Fruit fly (Drosophila melanogaster) whole organism, embryonic: ENCODE measurements around the gene Gs2.
A peak's percentile ranks its signal among the peaks of the same experiment; 100 is the strongest.

Experiments used
- C15 ChIP-seq: fragments of 200-800 bp; sonication (Bioruptor generic); IDR thresholded peaks from 3 replicates; pipeline ENCODE4 v1.3.6; 2022; ENCODE audit warnings: missing biosample characterization, missing genetic modification characterization
- CG10147 ChIP-seq: fragments of 200-800 bp; sonication (Bioruptor generic); optimal IDR thresholded peaks from 2 replicates; lab custom pipeline; 2019; ENCODE audit warnings: missing biosample characterization, mild to moderate bottlenecking, missing genetic modification characterization, moderate library complexity
- CG10979 ChIP-seq: fragments of 200-800 bp; sonication (Bioruptor generic); optimal IDR thresholded peaks from 2 replicates; lab custom pipeline; 2018; ENCODE audit warnings: missing biosample characterization, mild to moderate bottlenecking, missing genetic modification characterization, moderate library complexity
- CG12071 ChIP-seq: fragments of 200-800 bp; sonication (Bioruptor generic); optimal IDR thresholded peaks from 3 replicates; lab custom pipeline; 2018; ENCODE audit warnings: missing biosample characterization, mild to moderate bottlenecking, missing genetic modification characterization
- CG13296 ChIP-seq: fragments of 200-800 bp; sonication (Bioruptor generic); optimal IDR thresholded peaks from 3 replicates; lab custom pipeline; 2018; ENCODE audit warnings: missing biosample characterization, mild to moderate bottlenecking, missing genetic modification characterization
- CG13775 ChIP-seq: fragments of 200-800 bp; sonication (Bioruptor generic); optimal IDR thresholded peaks from 3 replicates; lab custom pipeline; 2017; ENCODE audit warnings: missing biosample characterization, mild to moderate bottlenecking, missing genetic modification characterization
- CG15514 ChIP-seq: fragments of 200-800 bp; sonication (Bioruptor generic); optimal IDR thresholded peaks from 3 replicates; lab custom pipeline; 2017; ENCODE audit warnings: missing biosample characterization, missing genetic modification characterization, mild to moderate bottlenecking, moderate library complexity, missing genetic modification reagents
- CG1647 ChIP-seq: fragments of 200-800 bp; sonication (Bioruptor generic); optimal IDR thresholded peaks from 3 replicates; lab custom pipeline; 2016; ENCODE audit warnings: missing biosample characterization, missing genetic modification characterization
- CG17328 ChIP-seq: fragments of 200-800 bp; sonication (Bioruptor generic); IDR thresholded peaks from 2 replicates; pipeline ENCODE4 v1.3.6; 2022; ENCODE audit warnings: missing biosample characterization, missing genetic modification characterization
- CG17385 ChIP-seq: fragments of 200-800 bp; sonication (Bioruptor generic); optimal IDR thresholded peaks from 3 replicates; lab custom pipeline; 2018; ENCODE audit warnings: missing biosample characterization, mild to moderate bottlenecking, missing genetic modification characterization
- CG18011 ChIP-seq: fragments of 200-800 bp; sonication (Bioruptor generic); optimal IDR thresholded peaks from 2 replicates; lab custom pipeline; 2017; ENCODE audit warnings: missing biosample characterization, missing genetic modification characterization, mild to moderate bottlenecking, moderate library complexity, missing genotype
- CG2202 ChIP-seq: fragments of 200-800 bp; sonication (Bioruptor generic); optimal IDR thresholded peaks from 2 replicates; lab custom pipeline; 2018; ENCODE audit warnings: missing biosample characterization, mild to moderate bottlenecking, missing genetic modification characterization
- CG31365 ChIP-seq: fragments of 200-800 bp; sonication (Bioruptor generic); optimal IDR thresholded peaks from 2 replicates; lab custom pipeline; 2018; ENCODE audit warnings: missing biosample characterization, mild to moderate bottlenecking, missing genetic modification characterization
- CG31388 ChIP-seq: fragments of 200-800 bp; sonication (Bioruptor generic); optimal IDR thresholded peaks from 2 replicates; lab custom pipeline; 2016; ENCODE audit warnings: missing biosample characterization, missing genetic modification characterization
- CG3838 ChIP-seq: fragments of 200-800 bp; sonication (Bioruptor generic); optimal IDR thresholded peaks from 3 replicates; lab custom pipeline; 2016; ENCODE audit warnings: missing biosample characterization, missing genetic modification characterization
- CG4730 ChIP-seq: fragments of 200-800 bp; sonication (Bioruptor generic); IDR thresholded peaks from 2 replicates; pipeline ENCODE4 v1.3.6; 2022; ENCODE audit warnings: missing biosample characterization, missing genetic modification characterization
- CG5180 ChIP-seq: fragments of 200-800 bp; sonication (Bioruptor generic); optimal IDR thresholded peaks from 3 replicates; lab custom pipeline; 2017; ENCODE audit warnings: missing biosample characterization, missing genetic modification characterization, mild to moderate bottlenecking, moderate library complexity, missing genetic modification reagents
- CG7839 ChIP-seq: fragments of 200-800 bp; sonication (Bioruptor generic); optimal IDR thresholded peaks from 3 replicates; lab custom pipeline; 2018; ENCODE audit warnings: missing biosample characterization, mild to moderate bottlenecking, missing genetic modification characterization, moderate library complexity
- CG7963 ChIP-seq: fragments of 200-800 bp; sonication (Bioruptor generic); IDR thresholded peaks from 3 replicates; pipeline ENCODE4 v1.3.6; 2022; ENCODE audit warnings: missing biosample characterization, missing genetic modification characterization; ENCODE audit not compliant: partially characterized antibody
- CG8944 ChIP-seq: fragments of 200-800 bp; sonication (Bioruptor generic); optimal IDR thresholded peaks from 3 replicates; lab custom pipeline; 2016; ENCODE audit warnings: missing biosample characterization, missing genetic modification characterization
- CG9215 ChIP-seq: fragments of 200-800 bp; sonication (Bioruptor generic); IDR thresholded peaks from 2 replicates; pipeline ENCODE4 v1.3.6; 2022; ENCODE audit warnings: missing biosample characterization, missing genetic modification characterization
- CG9727 ChIP-seq: fragments of 200-800 bp; sonication (Bioruptor generic); optimal IDR thresholded peaks from 3 replicates; lab custom pipeline; 2017; ENCODE audit warnings: missing biosample characterization, mild to moderate bottlenecking, missing genetic modification characterization
- CG9876 ChIP-seq: fragments of 200-800 bp; sonication (Bioruptor generic); optimal IDR thresholded peaks from 2 replicates; lab custom pipeline; 2016; ENCODE audit warnings: missing biosample characterization, missing genetic modification characterization
- CTCF ChIP-seq: fragments of 200-800 bp; sonication (Bioruptor generic); optimal IDR thresholded peaks from 2 replicates; lab custom pipeline; 2017; ENCODE audit warnings: missing biosample characterization, mild to moderate bottlenecking, missing genetic modification characterization, moderate library complexity
- Fer1 ChIP-seq: fragments of 200-800 bp; sonication (Bioruptor generic); optimal IDR thresholded peaks from 2 replicates; lab custom pipeline; 2017; ENCODE audit warnings: missing biosample characterization, mild to moderate bottlenecking, missing genetic modification characterization
- HLH4C ChIP-seq: fragments of 200-800 bp; sonication (Bioruptor generic); IDR thresholded peaks from 3 replicates; pipeline ENCODE4 v1.3.6; 2022; ENCODE audit warnings: missing biosample characterization, missing genetic modification characterization; ENCODE audit not compliant: partially characterized antibody
- Hr3 ChIP-seq: fragments of 200-800 bp; sonication (Bioruptor generic); optimal IDR thresholded peaks from 3 replicates; lab custom pipeline; 2016; ENCODE audit warnings: missing biosample characterization, missing genetic modification characterization
- MESR4 ChIP-seq: fragments of 200-800 bp; sonication (Bioruptor generic); optimal IDR thresholded peaks from 2 replicates; lab custom pipeline; 2018; ENCODE audit warnings: missing biosample characterization, mild to moderate bottlenecking, missing genetic modification characterization, moderate library complexity
- NC2α ChIP-seq: fragments of 200-800 bp; sonication (Bioruptor generic); optimal IDR thresholded peaks from 2 replicates; lab custom pipeline; 2016; ENCODE audit warnings: missing biosample characterization, missing genetic modification characterization
- Nf-YB ChIP-seq: fragments of 200-800 bp; sonication (Bioruptor generic); optimal IDR thresholded peaks from 3 replicates; lab custom pipeline; 2019; ENCODE audit warnings: missing biosample characterization, mild to moderate bottlenecking, missing genetic modification characterization, moderate library complexity
- Sry-β ChIP-seq: fragments of 200-800 bp; sonication (Bioruptor generic); optimal IDR thresholded peaks from 2 replicates; lab custom pipeline; 2018; ENCODE audit warnings: missing biosample characterization, mild to moderate bottlenecking, missing genetic modification characterization, moderate library complexity
- Sry-δ ChIP-seq: fragments of 200-800 bp; sonication (Bioruptor generic); optimal IDR thresholded peaks from 2 replicates; lab custom pipeline; 2016; ENCODE audit warnings: missing biosample characterization, missing genetic modification characterization
- TFAM ChIP-seq: fragments of 200-800 bp; sonication (Bioruptor generic); optimal IDR thresholded peaks from 2 replicates; lab custom pipeline; 2017; ENCODE audit warnings: missing biosample characterization, missing genetic modification characterization, inconsistent platforms
- ac ChIP-seq: fragments of 200-800 bp; sonication (Bioruptor generic); optimal IDR thresholded peaks from 3 replicates; lab custom pipeline; 2017; ENCODE audit warnings: missing biosample characterization, mild to moderate bottlenecking, missing genetic modification characterization
- bcd ChIP-seq: fragments of 200-800 bp; sonication (Bioruptor generic); optimal IDR thresholded peaks from 2 replicates; lab custom pipeline; 2017; ENCODE audit warnings: missing biosample characterization, mild to moderate bottlenecking, missing genetic modification characterization
- cad ChIP-seq: fragments of >200 bp; optimal IDR thresholded peaks from 2 replicates; lab custom pipeline; 2017; ENCODE audit warnings: missing biosample characterization, missing genetic modification characterization
- fu2 ChIP-seq: fragments of 200-800 bp; sonication (Bioruptor generic); optimal IDR thresholded peaks from 2 replicates; lab custom pipeline; 2016; ENCODE audit warnings: missing biosample characterization, missing genetic modification characterization
- gcm2 ChIP-seq: fragments of 200-800 bp; sonication (Bioruptor generic); optimal IDR thresholded peaks from 2 replicates; lab custom pipeline; 2016; ENCODE audit warnings: missing biosample characterization, missing genetic modification characterization
- hkb ChIP-seq, 2 experiments: fragments of 200-800 bp in 1 of 2; fragments of >200 bp in 1 of 2; sonication (Bioruptor generic) in 1 of 2; IDR thresholded peaks in 1 of 2; optimal IDR thresholded peaks in 1 of 2; 2 replicates each; pipeline versions ENCODE4 v1.3.6 to Lab custom; 2017 to 2022; ENCODE audit warnings: missing biosample characterization in 1 of 2, missing genetic modification characterization in 1 of 2
- hth ChIP-seq: fragments of >200 bp; optimal IDR thresholded peaks from 2 replicates; lab custom pipeline; 2017; ENCODE audit warnings: inconsistent platforms
- jing ChIP-seq: fragments of 200-800 bp; sonication (Bioruptor generic); optimal IDR thresholded peaks from 2 replicates; lab custom pipeline; 2018; ENCODE audit warnings: missing biosample characterization, mild to moderate bottlenecking, missing genetic modification characterization
- kah ChIP-seq: fragments of 200-800 bp; sonication (Bioruptor generic); optimal IDR thresholded peaks from 2 replicates; lab custom pipeline; 2018; ENCODE audit warnings: missing biosample characterization, mild to moderate bottlenecking, missing genetic modification characterization
- knrl ChIP-seq: fragments of 200-800 bp; sonication (Bioruptor generic); IDR thresholded peaks from 3 replicates; pipeline ENCODE4 v1.3.6; 2022; ENCODE audit warnings: missing biosample characterization, missing genetic modification characterization; ENCODE audit not compliant: partially characterized antibody
- lilli ChIP-seq: fragments of 200-800 bp; sonication (Bioruptor generic); optimal IDR thresholded peaks from 3 replicates; lab custom pipeline; 2016; ENCODE audit warnings: missing biosample characterization, missing genetic modification characterization
- otp ChIP-seq: fragments of 200-800 bp; sonication (Bioruptor generic); IDR thresholded peaks from 3 replicates; pipeline ENCODE4, ENCODE4 v1.3.6; 2022; ENCODE audit warnings: missing biosample characterization, missing genetic modification characterization
- phol ChIP-seq: fragments of 200-800 bp; sonication (Bioruptor generic); optimal IDR thresholded peaks from 3 replicates; lab custom pipeline; 2018; ENCODE audit warnings: missing biosample characterization, mild to moderate bottlenecking, missing genetic modification characterization, moderate library complexity
- pnt ChIP-seq: fragments of 200-800 bp; sonication (Bioruptor generic); optimal IDR thresholded peaks from 3 replicates; lab custom pipeline; 2016; ENCODE audit warnings: missing biosample characterization, missing genetic modification characterization
- ttk ChIP-seq: fragments of 200-800 bp; sonication (Bioruptor generic); IDR thresholded peaks from 2 replicates; pipeline ENCODE4 v2.1.2; 2022; ENCODE audit warnings: missing biosample characterization, missing genetic modification characterization
- z ChIP-seq: fragments of 200-800 bp; sonication (Bioruptor generic); IDR thresholded peaks from 3 replicates; pipeline ENCODE4 v1.3.6; 2022; ENCODE audit warnings: missing biosample characterization, missing genetic modification characterization
- zen2 ChIP-seq: fragments of 200-800 bp; sonication (Bioruptor generic); IDR thresholded peaks from 3 replicates; pipeline ENCODE4 v1.3.6; 2022; ENCODE audit warnings: missing biosample characterization, missing genetic modification characterization; ENCODE audit not compliant: partially characterized antibody
- zf30C ChIP-seq: fragments of 200-800 bp; sonication (Bioruptor generic); optimal IDR thresholded peaks from 3 replicates; lab custom pipeline; 2018; ENCODE audit warnings: missing biosample characterization, mild to moderate bottlenecking, missing genetic modification characterization
- zfh2 ChIP-seq: fragments of 200-800 bp; sonication (Bioruptor generic); optimal IDR thresholded peaks from 2 replicates; lab custom pipeline; 2016; ENCODE audit warnings: missing biosample characterization, missing genetic modification characterization

Gs2 gene

DNA sequence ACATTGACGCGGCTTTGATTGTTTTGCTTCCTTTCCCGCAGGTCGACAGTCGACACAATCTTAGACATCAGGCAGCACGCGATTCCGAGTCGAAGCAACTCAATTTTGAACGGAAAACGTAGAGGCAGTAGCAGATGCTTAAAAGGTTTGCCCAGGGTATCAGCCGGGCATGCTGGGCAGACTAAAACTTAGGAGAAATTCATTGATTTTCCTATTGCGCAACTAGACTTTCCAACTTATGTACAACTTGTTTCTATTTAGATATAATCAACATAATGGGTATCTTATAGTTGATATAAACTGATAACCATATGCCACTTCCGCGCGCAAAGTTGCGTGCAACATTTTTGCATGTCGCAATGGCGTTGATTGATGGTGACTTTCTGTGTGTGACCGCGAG, 44.1 kb downstream of the Gs2 start (continued):
- TF ChIP-seq HLH4C (GFP tag; lab: Robert Waterston, UW), result no peak
- no peak for TF ChIP-seq ac (GFP tag; lab: Kevin White, UChicago)
- no peak for TF ChIP-seq phol
- TF ChIP-seq Fer1 (GFP tag; lab: Kevin White, UChicago), result no peak
- TF ChIP-seq CG9215 (GFP tag; lab: Robert Waterston, UW), result no peak
- no peak for TF ChIP-seq CG4730
- TF ChIP-seq CG17328 (GFP tag; lab: Robert Waterston, UW), result no peak
- TF ChIP-seq CG31365 (tag; lab: Kevin White, UChicago), result no peak
- TF ChIP-seq CTCF (GFP tag; lab: Kevin White, UChicago), result no peak
- TF ChIP-seq hkb (optimal IDR thresholded peaks at IDR 0.05; lab: Kevin White, UChicago), result no peak
- 0 out of 2 replicates have a peak, but pooled peaks have one; percentile 18 for TF ChIP-seq hkb (GFP tag; IDR thresholded peaks at IDR 0.05; lab: Robert Waterston, UW)
- no peak for TF ChIP-seq CG10147 (GFP tag; lab: Kevin White, UChicago)
- TF ChIP-seq zen2, result no peak
- no peak for TF ChIP-seq pnt
- no peak for TF ChIP-seq kah
- no peak for TF ChIP-seq Hr3 (GFP tag; lab: Kevin White, UChicago)
- TF ChIP-seq CG10979 (tag; lab: Kevin White, UChicago), result no peak
- no peak for TF ChIP-seq Sry-δ (GFP tag; lab: Kevin White, UChicago)
- TF ChIP-seq ttk (GFP tag; lab: Robert Waterston, UW), result no peak
- no peak for TF ChIP-seq CG2202 (tag; lab: Kevin White, UChicago)
- peak; percentile 22 for TF ChIP-seq lilli (GFP tag; lab: Kevin White, UChicago)
- TF ChIP-seq bcd (GFP tag; lab: Kevin White, UChicago), result no peak
- TF ChIP-seq zf30C (GFP tag; lab: Kevin White, UChicago), result no peak
- no peak for TF ChIP-seq zfh2 (GFP tag; lab: Kevin White, UChicago)
- no peak for TF ChIP-seq z (GFP tag; lab: Robert Waterston, UW)
- no peak for TF ChIP-seq fu2 (GFP tag; lab: Kevin White, UChicago)
- TF ChIP-seq Nf-YB (GFP tag; lab: Kevin White, UChicago), result no peak
- no peak for TF ChIP-seq cad
- TF ChIP-seq CG13775 (GFP tag; lab: Kevin White, UChicago), result no peak
- no peak for TF ChIP-seq TFAM
- no peak for TF ChIP-seq CG12071 (GFP tag; lab: Kevin White, UChicago)
- no peak for TF ChIP-seq MESR4 (GFP tag; lab: Kevin White, UChicago)
- TF ChIP-seq knrl (GFP tag; lab: Robert Waterston, UW), result no peak
- no peak for TF ChIP-seq CG13296 (GFP tag; lab: Kevin White, UChicago)
- no peak for TF ChIP-seq CG31388
- no peak for TF ChIP-seq CG7963
- TF ChIP-seq CG17385, result no peak
- TF ChIP-seq otp (GFP tag; lab: Robert Waterston, UW), result no peak
- no peak for TF ChIP-seq hth (lab: Kevin White, UChicago)
- TF ChIP-seq CG8944, result no peak
- no peak for TF ChIP-seq CG5180 (GFP tag; lab: Kevin White, UChicago)
- TF ChIP-seq CG9727 (GFP tag; lab: Kevin White, UChicago), result no peak
- TF ChIP-seq jing (GFP tag; lab: Kevin White, UChicago), result no peak
- no peak for TF ChIP-seq CG18011 (GFP tag; lab: Kevin White, UChicago)
- TF ChIP-seq C15, result no peak
- TF ChIP-seq gcm2 (GFP tag; lab: Kevin White, UChicago), result no peak
- TF ChIP-seq CG1647 (GFP tag; lab: Kevin White, UChicago), result no peak
- TF ChIP-seq CG3838, result no peak
- TF ChIP-seq CG15514 (GFP tag; lab: Kevin White, UChicago), result no peak
- TF ChIP-seq CG9876, result no peak
- TF ChIP-seq CG7839 (tag; lab: Kevin White, UChicago), result peak; percentile 14
- no peak for TF ChIP-seq NC2α (GFP tag; lab: Kevin White, UChicago)
- no peak for TF ChIP-seq Sry-β (GFP tag; lab: Kevin White, UChicago)
